Worm (Caenorhabditis elegans): Measurements from ENCODE around the gene T26C11.9.

DNA sequence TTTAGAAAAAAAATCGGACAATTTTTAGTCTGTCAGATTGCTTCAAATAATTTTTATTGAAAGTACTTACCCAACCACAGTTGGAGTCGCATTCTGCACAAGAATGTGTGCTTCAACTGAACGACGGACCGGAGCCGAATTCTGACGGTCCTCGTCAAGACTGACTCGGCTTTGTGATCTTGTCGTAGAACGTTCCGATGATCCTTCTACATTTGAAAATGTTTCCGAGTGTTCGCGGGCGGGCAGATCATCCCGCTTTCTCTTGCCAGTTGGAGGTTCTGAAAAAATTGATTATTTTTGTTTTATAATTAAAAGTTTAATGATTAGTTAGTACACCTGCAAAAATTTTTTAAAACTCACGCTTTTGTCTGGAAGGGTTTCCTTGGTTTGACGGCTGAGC lies 6.0 kb downstream of the T26C11.9 start:
- TF ChIP-seq lsy-2 (tag; optimal IDR thresholded peaks at IDR 0.05) (no peak), dmd-4 (tag; optimal IDR thresholded peaks at IDR 0.05) (no peak), snpc-4 (tag; optimal IDR thresholded peaks at IDR 0.05) (no peak), ama-1 (optimal IDR thresholded peaks at IDR 0.05) (no peak), nhr-12 (tag; optimal IDR thresholded peaks at IDR 0.05) (no peak), ztf-11 (tag; optimal IDR thresholded peaks at IDR 0.05) (no peak), elt-1 (tag; optimal IDR thresholded peaks at IDR 0.05) (no peak), fos-1 (tag; optimal IDR thresholded peaks at IDR 0.05) (no peak), F13H6.1 (tag; optimal IDR thresholded peaks at IDR 0.05) (no peak), aly-2 (tag; optimal IDR thresholded peaks at IDR 0.05) (no peak)
